Worm (Caenorhabditis elegans) whole organism, early embryonic: ENCODE results near the gene ubxn-4.

Source experiments
- B0310.2 ChIP-seq: sonication (generic microtip); optimal IDR thresholded peaks from 2 replicates; lab custom pipeline; 2016; ENCODE audit warnings: mild to moderate bottlenecking, missing genetic modification characterization, missing compliant biosample characterization
- F13C5.2 ChIP-seq: sonication (generic microtip); optimal IDR thresholded peaks from 2 replicates; lab custom pipeline; 2017; ENCODE audit warnings: mild to moderate bottlenecking, missing genetic modification characterization, inconsistent platforms, missing compliant biosample characterization
- aly-1 ChIP-seq: sonication (generic microtip); optimal IDR thresholded peaks from 2 replicates; lab custom pipeline; 2016; ENCODE audit warnings: missing genetic modification characterization, missing compliant biosample characterization
- ama-1 ChIP-seq: fragments of 150-350 bp; optimal IDR thresholded peaks from 2 replicates; lab custom pipeline; 2014
- ceh-13 ChIP-seq: fragments of 200-800 bp; sonication (Bioruptor generic); optimal IDR thresholded peaks from 2 replicates; lab custom pipeline; 2018; ENCODE audit warnings: mild to moderate bottlenecking, missing genetic modification characterization, missing compliant biosample characterization
- ceh-36 ChIP-seq: sonication (generic microtip); optimal IDR thresholded peaks from 2 replicates; lab custom pipeline; 2016; ENCODE audit warnings: missing genetic modification characterization, inconsistent platforms, missing compliant biosample characterization
- ets-7 ChIP-seq: sonication (generic microtip); optimal IDR thresholded peaks from 2 replicates; lab custom pipeline; 2016; ENCODE audit warnings: missing genotype, missing genetic modification characterization, missing compliant biosample characterization
- flt-1 ChIP-seq: fragments of 200-800 bp; sonication (Bioruptor generic); IDR thresholded peaks from 2 replicates; pipeline ENCODE4 v1.3.6; 2022; ENCODE audit warnings: missing genetic modification characterization, missing compliant biosample characterization
- hmbx-1 ChIP-seq: sonication (generic microtip); optimal IDR thresholded peaks from 2 replicates; lab custom pipeline; 2016; ENCODE audit warnings: mild to moderate bottlenecking, missing genetic modification characterization, missing compliant biosample characterization
- hmg-4 ChIP-seq: fragments of 200-800 bp; sonication (Bioruptor generic); optimal IDR thresholded peaks from 2 replicates; lab custom pipeline; 2018; ENCODE audit warnings: mild to moderate bottlenecking, missing genetic modification characterization, missing compliant biosample characterization
- hnd-1 ChIP-seq: sonication (generic microtip); optimal IDR thresholded peaks from 2 replicates; lab custom pipeline; 2016; ENCODE audit warnings: missing genetic modification characterization, missing compliant biosample characterization
- pes-1 ChIP-seq: fragments of 200-800 bp; sonication (Bioruptor generic); IDR thresholded peaks from 2 replicates; pipeline ENCODE4 v1.3.6; 2022; ENCODE audit warnings: missing genetic modification reagents, missing genetic modification characterization, missing compliant biosample characterization
- scrt-1 ChIP-seq: fragments of 200-800 bp; sonication (Bioruptor generic); IDR thresholded peaks from 2 replicates; pipeline ENCODE4 v1.3.6; 2022; ENCODE audit warnings: missing genetic modification characterization, missing compliant biosample characterization
- sea-1 ChIP-seq: fragments of 200-800 bp; sonication (Bioruptor generic); conservative IDR thresholded peaks from 2 replicates; pipeline ENCODE4 v1.3.6; 2022; ENCODE audit warnings: missing genetic modification characterization, missing compliant biosample characterization
- tbx-11 ChIP-seq: fragments of 200-800 bp; sonication (Bioruptor generic); IDR thresholded peaks from 2 replicates; pipeline ENCODE4 v1.3.6; 2022; ENCODE audit warnings: missing genetic modification characterization, missing compliant biosample characterization
- tbx-37 ChIP-seq: fragments of 200-800 bp; sonication (Bioruptor generic); conservative IDR thresholded peaks from 2 replicates; pipeline ENCODE4 v1.3.6; 2022; ENCODE audit warnings: missing genetic modification reagents, missing genetic modification characterization, missing compliant biosample characterization
- tra-4 ChIP-seq: sonication (generic microtip); optimal IDR thresholded peaks from 2 replicates; lab custom pipeline; 2017; ENCODE audit warnings: missing genetic modification characterization, missing compliant biosample characterization

The ubxn-4 gene

ce11 chrIII:8370846-8371257 is 34.5 kb downstream of the ubxn-4 start:
- TF ChIP-seq sea-1 (GFP tag; lab: Robert Waterston, UW) (no peak), pes-1 (no peak), tbx-11 (GFP tag; lab: Robert Waterston, UW) (no peak), scrt-1 (GFP tag; lab: Robert Waterston, UW) (no peak), F13C5.2 (no peak)

- TF ChIP-seq hmg-4 (no peak), hnd-1 (tag; lab: Kevin White, UChicago) (no peak), scrt-1 (GFP tag; lab: Robert Waterston, UW) (no peak), flt-1 (no peak), aly-1 (tag; lab: Kevin White, UChicago) (no peak), F13C5.2 (no peak), ceh-13 (GFP tag; lab: Kevin White, UChicago) (no peak), pes-1 (no peak), hmbx-1 (no peak), tra-4 (tag; lab: Kevin White, UChicago) (no peak), tbx-11 (GFP tag; lab: Robert Waterston, UW) (no peak), B0310.2 (no peak), ets-7 (tag; lab: Kevin White, UChicago) (no peak)
These were observed 35.2 kb downstream of the ubxn-4 start for ce11 chrIII:8370188-8370587.

- no peak for TF ChIP-seq flt-1
- TF ChIP-seq ama-1 (lab: Kevin White, UChicago), result no peak
- no peak for TF ChIP-seq pes-1
- no peak for TF ChIP-seq ets-7 (tag; lab: Kevin White, UChicago)
- no peak for TF ChIP-seq F13C5.2
- TF ChIP-seq tbx-37 (GFP tag; lab: Robert Waterston, UW), result no peak
- TF ChIP-seq sea-1 (GFP tag; lab: Robert Waterston, UW), result no peak
- TF ChIP-seq aly-1 (tag; lab: Kevin White, UChicago), result no peak
- TF ChIP-seq hmg-4, result no peak
- TF ChIP-seq ceh-36 (tag; lab: Kevin White, UChicago), result no peak
- TF ChIP-seq tbx-11 (GFP tag; lab: Robert Waterston, UW), result no peak
These were observed 36.2 kb downstream of the ubxn-4 start for ce11 chrIII:8369172-8369571.

ce11 chrIII:8368619-8369018 is 36.7 kb downstream of the ubxn-4 start, which contains the start of gene R05D3.9:
Gene R05D3.9, minus strand, starts transcription at chrIII:8368719.
- TF ChIP-seq hnd-1 (tag; lab: Kevin White, UChicago), result no peak
- no peak for TF ChIP-seq F13C5.2
- no peak for TF ChIP-seq aly-1 (tag; lab: Kevin White, UChicago)
- TF ChIP-seq scrt-1 (GFP tag; lab: Robert Waterston, UW), result no peak
- TF ChIP-seq ceh-13 (GFP tag; lab: Kevin White, UChicago), result no peak
- no peak for TF ChIP-seq sea-1 (GFP tag; lab: Robert Waterston, UW)
- no peak for TF ChIP-seq ceh-36 (tag; lab: Kevin White, UChicago)
- no peak for TF ChIP-seq pes-1
- TF ChIP-seq ama-1 (lab: Kevin White, UChicago), result no peak
- no peak for TF ChIP-seq hmg-4
- no peak for TF ChIP-seq tra-4 (tag; lab: Kevin White, UChicago)
- TF ChIP-seq B0310.2, result no peak
- no peak for TF ChIP-seq hmbx-1
- no peak for TF ChIP-seq tbx-37 (GFP tag; lab: Robert Waterston, UW)
- no peak for TF ChIP-seq ets-7 (tag; lab: Kevin White, UChicago)
- no peak for TF ChIP-seq flt-1
- no peak for TF ChIP-seq tbx-11 (GFP tag; lab: Robert Waterston, UW)

- TF ChIP-seq aly-1 (tag; lab: Kevin White, UChicago) (no peak), scrt-1 (GFP tag; lab: Robert Waterston, UW) (no peak), ets-7 (tag; lab: Kevin White, UChicago) (no peak), tra-4 (tag; lab: Kevin White, UChicago) (no peak), tbx-37 (GFP tag; lab: Robert Waterston, UW) (no peak), B0310.2 (no peak), pes-1 (no peak), ceh-13 (GFP tag; lab: Kevin White, UChicago) (no peak), F13C5.2 (no peak)
These were observed 41.9 kb downstream of the ubxn-4 start, which contains the start of gene R05D3.3 for ce11 chrIII:8363253-8364061. Gene R05D3.3, plus strand, starts transcription at chrIII:8364011.

- TF ChIP-seq sea-1 (GFP tag; lab: Robert Waterston, UW) (no peak), scrt-1 (GFP tag; lab: Robert Waterston, UW) (no peak), tbx-37 (GFP tag; lab: Robert Waterston, UW) (no peak), flt-1 (no peak), hnd-1 (tag; lab: Kevin White, UChicago) (no peak), ceh-13 (GFP tag; lab: Kevin White, UChicago) (no peak), pes-1 (no peak), ama-1 (lab: Kevin White, UChicago) (no peak), hmbx-1 (no peak)
These were observed 47.1 kb downstream of the ubxn-4 start, which contains the start of the genes R05D3.8 and rfp-1 for ce11 chrIII:8358213-8358672. Gene R05D3.8, minus strand, starts transcription at chrIII:8358327. Gene rfp-1, plus strand, starts transcription at chrIII:8358622.

- TF ChIP-seq scrt-1 (GFP tag; lab: Robert Waterston, UW) (no peak), ceh-36 (tag; lab: Kevin White, UChicago) (no peak), tbx-11 (GFP tag; lab: Robert Waterston, UW) (no peak), pes-1 (no peak), B0310.2 (no peak), sea-1 (GFP tag; lab: Robert Waterston, UW) (no peak), tbx-37 (GFP tag; lab: Robert Waterston, UW) (no peak), tra-4 (tag; lab: Kevin White, UChicago) (no peak), hmbx-1 (no peak), ets-7 (tag; lab: Kevin White, UChicago) (no peak), ama-1 (lab: Kevin White, UChicago) (no peak), F13C5.2 (peak; percentile 49), hnd-1 (tag; lab: Kevin White, UChicago) (no peak), ceh-13 (GFP tag; lab: Kevin White, UChicago) (no peak), hmg-4 (peak; percentile 78), aly-1 (tag; lab: Kevin White, UChicago) (peak; percentile 72), flt-1 (no peak)
These were observed 48.9 kb downstream of the ubxn-4 start for ce11 chrIII:8356407-8356881.
